Fruit fly (Drosophila melanogaster) whole organism, embryonic: ENCODE results near the gene TTLL4B.

ENCODE experiments used
- Bgb ChIP-seq: fragments of 200-800 bp; sonication (Bioruptor generic); IDR thresholded peaks from 2 replicates; pipeline ENCODE4 v1.3.6; 2022; ENCODE audit warnings: missing biosample characterization, missing genetic modification characterization; ENCODE audit not compliant: partially characterized antibody
- BtbVII ChIP-seq: fragments of 200-800 bp; sonication (Bioruptor generic); optimal IDR thresholded peaks from 3 replicates; lab custom pipeline; 2017; ENCODE audit warnings: missing biosample characterization, mild to moderate bottlenecking, missing genetic modification characterization
- CG10321 ChIP-seq: fragments of 200-800 bp; sonication (Bioruptor generic); IDR thresholded peaks from 2 replicates; pipeline ENCODE4 v1.3.6; 2022; ENCODE audit warnings: missing biosample characterization, missing genetic modification characterization
- CG12071 ChIP-seq: fragments of 200-800 bp; sonication (Bioruptor generic); optimal IDR thresholded peaks from 3 replicates; lab custom pipeline; 2018; ENCODE audit warnings: missing biosample characterization, mild to moderate bottlenecking, missing genetic modification characterization
- CG12219 ChIP-seq: fragments of 200-800 bp; sonication (Bioruptor generic); optimal IDR thresholded peaks from 3 replicates; lab custom pipeline; 2018; ENCODE audit warnings: missing biosample characterization, mild to moderate bottlenecking, missing genetic modification characterization
- CG12299 ChIP-seq: fragments of 200-800 bp; sonication (Bioruptor generic); optimal IDR thresholded peaks from 2 replicates; lab custom pipeline; 2018; ENCODE audit warnings: missing biosample characterization, mild to moderate bottlenecking, missing genetic modification characterization
- CG15073 ChIP-seq: fragments of 200-800 bp; sonication (Bioruptor generic); optimal IDR thresholded peaks from 2 replicates; lab custom pipeline; 2016; ENCODE audit warnings: missing biosample characterization, missing genetic modification characterization
- CG17802 ChIP-seq: fragments of 200-800 bp; sonication (Bioruptor generic); optimal IDR thresholded peaks from 2 replicates; lab custom pipeline; 2018; ENCODE audit warnings: missing biosample characterization, mild to moderate bottlenecking, missing genetic modification characterization, moderate library complexity
- CG2116 ChIP-seq: fragments of 200-800 bp; sonication (Bioruptor generic); optimal IDR thresholded peaks from 3 replicates; lab custom pipeline; 2018; ENCODE audit warnings: missing biosample characterization, mild to moderate bottlenecking, missing genetic modification characterization
- CG2202 ChIP-seq: fragments of 200-800 bp; sonication (Bioruptor generic); optimal IDR thresholded peaks from 2 replicates; lab custom pipeline; 2018; ENCODE audit warnings: missing biosample characterization, mild to moderate bottlenecking, missing genetic modification characterization
- CG30403 ChIP-seq: fragments of 200-800 bp; sonication (Bioruptor generic); optimal IDR thresholded peaks from 3 replicates; lab custom pipeline; 2016; ENCODE audit warnings: missing biosample characterization, missing genetic modification characterization
- CG31365 ChIP-seq: fragments of 200-800 bp; sonication (Bioruptor generic); optimal IDR thresholded peaks from 2 replicates; lab custom pipeline; 2018; ENCODE audit warnings: missing biosample characterization, mild to moderate bottlenecking, missing genetic modification characterization
- CG31388 ChIP-seq: fragments of 200-800 bp; sonication (Bioruptor generic); optimal IDR thresholded peaks from 2 replicates; lab custom pipeline; 2016; ENCODE audit warnings: missing biosample characterization, missing genetic modification characterization
- CG32532 ChIP-seq: fragments of 200-800 bp; sonication (Bioruptor generic); IDR thresholded peaks from 2 replicates; pipeline ENCODE4 v1.3.6; 2022; ENCODE audit warnings: missing biosample characterization, missing genetic modification characterization
- CG33213 ChIP-seq: fragments of 200-800 bp; sonication (Bioruptor generic); optimal IDR thresholded peaks from 3 replicates; lab custom pipeline; 2016; ENCODE audit warnings: missing biosample characterization, missing genetic modification characterization
- CG34376 ChIP-seq: fragments of 200-800 bp; sonication (Bioruptor generic); optimal IDR thresholded peaks from 2 replicates; lab custom pipeline; 2018; ENCODE audit warnings: missing biosample characterization, mild to moderate bottlenecking, missing genetic modification characterization
- CG4328 ChIP-seq: fragments of 200-800 bp; sonication (Bioruptor generic); optimal IDR thresholded peaks from 3 replicates; lab custom pipeline; 2017; ENCODE audit warnings: missing biosample characterization, missing genetic modification reagents, missing genetic modification characterization
- CG43689 ChIP-seq: fragments of 200-800 bp; sonication (Bioruptor generic); IDR thresholded peaks from 2 replicates; pipeline ENCODE4 v1.3.6; 2022; ENCODE audit warnings: missing biosample characterization, missing genetic modification characterization
- CG4404 ChIP-seq: fragments of 200-800 bp; sonication (Bioruptor generic); IDR thresholded peaks from 2 replicates; pipeline ENCODE4 v1.3.6; 2022; ENCODE audit warnings: missing biosample characterization, missing genetic modification characterization
- CG4854 ChIP-seq: fragments of 200-800 bp; sonication (Bioruptor generic); optimal IDR thresholded peaks from 2 replicates; lab custom pipeline; 2016; ENCODE audit warnings: missing biosample characterization, missing genetic modification characterization, inconsistent platforms
- CG5245 ChIP-seq: fragments of 200-800 bp; sonication (Bioruptor generic); optimal IDR thresholded peaks from 3 replicates; lab custom pipeline; 2016; ENCODE audit warnings: missing biosample characterization, missing genetic modification characterization
- CG7963 ChIP-seq: fragments of 200-800 bp; sonication (Bioruptor generic); IDR thresholded peaks from 3 replicates; pipeline ENCODE4 v1.3.6; 2022; ENCODE audit warnings: missing biosample characterization, missing genetic modification characterization; ENCODE audit not compliant: partially characterized antibody
- CG8765 ChIP-seq: fragments of 200-800 bp; sonication (Bioruptor generic); IDR thresholded peaks from 2 replicates; pipeline ENCODE4 v1.3.6; 2022; ENCODE audit warnings: missing biosample characterization, missing genetic modification characterization
- CG8924 ChIP-seq: fragments of 200-800 bp; optimal IDR thresholded peaks from 3 replicates; lab custom pipeline; 2019; ENCODE audit warnings: missing biosample characterization, mild to moderate bottlenecking, missing genetic modification characterization, moderate library complexity
- CG9932 ChIP-seq: fragments of 200-800 bp; sonication (Bioruptor generic); IDR thresholded peaks from 2 replicates; pipeline ENCODE4 v1.3.6; 2022; ENCODE audit warnings: missing biosample characterization, missing genetic modification characterization
- E2f1 ChIP-seq: fragments of 200-800 bp; sonication (Bioruptor generic); IDR thresholded peaks from 2 replicates; pipeline ENCODE4 v1.3.6; 2022; ENCODE audit warnings: missing biosample characterization, missing genetic modification characterization
- Hmx ChIP-seq: fragments of 200-800 bp; sonication (Bioruptor generic); optimal IDR thresholded peaks from 2 replicates; lab custom pipeline; 2016; ENCODE audit warnings: missing biosample characterization, missing genetic modification characterization
- Hr39 ChIP-seq: fragments of >200 bp; optimal IDR thresholded peaks from 2 replicates; lab custom pipeline; 2017
- Hr78 ChIP-seq, 2 experiments: fragments of 200-800 bp in 1 of 2; fragments of >200 bp in 1 of 2; sonication (Bioruptor generic) in 1 of 2; optimal IDR thresholded peaks; 2 replicates each; lab custom pipeline; 2017 to 2019; ENCODE audit warnings: missing biosample characterization in 2 of 2, missing genetic modification characterization in 2 of 2, mild to moderate bottlenecking in 1 of 2, moderate library complexity in 1 of 2
- MTF-1 ChIP-seq: fragments of 200-800 bp; sonication (Bioruptor generic); optimal IDR thresholded peaks from 2 replicates; lab custom pipeline; 2018; ENCODE audit warnings: missing biosample characterization, mild to moderate bottlenecking, missing genetic modification characterization, borderline replicate concordance
- Meics ChIP-seq: fragments of 200-800 bp; sonication (Bioruptor generic); optimal IDR thresholded peaks from 2 replicates; lab custom pipeline; 2017; ENCODE audit warnings: missing biosample characterization, mild to moderate bottlenecking, missing genetic modification characterization
- Mes4 ChIP-seq: fragments of 200-800 bp; sonication (Bioruptor generic); optimal IDR thresholded peaks from 2 replicates; lab custom pipeline; 2016; ENCODE audit warnings: missing biosample characterization, missing genetic modification characterization
- Pdp1 ChIP-seq, 2 experiments: fragments of 200-800 bp; sonication (Bioruptor generic); optimal IDR thresholded peaks; 3 replicates each; lab custom pipeline; 2016; ENCODE audit warnings: missing biosample characterization in 2 of 2, missing genetic modification characterization in 2 of 2, mild to moderate bottlenecking in 1 of 2, moderate library complexity in 1 of 2
- Side ChIP-seq: fragments of 200-800 bp; sonication (Bioruptor generic); optimal IDR thresholded peaks from 2 replicates; lab custom pipeline; 2016; ENCODE audit warnings: missing biosample characterization, missing genetic modification characterization
- ara ChIP-seq: fragments of 200-800 bp; sonication (Bioruptor generic); IDR thresholded peaks from 2 replicates; pipeline ENCODE4 v1.3.6; 2022; ENCODE audit warnings: missing biosample characterization, missing genetic modification characterization
- caup ChIP-seq: fragments of 200-800 bp; sonication (Bioruptor generic); optimal IDR thresholded peaks from 3 replicates; lab custom pipeline; 2017; ENCODE audit warnings: missing biosample characterization, mild to moderate bottlenecking, missing genetic modification characterization, moderate library complexity; ENCODE audit not compliant: severe bottlenecking
- dimm ChIP-seq: fragments of 200-800 bp; sonication (Bioruptor generic); IDR thresholded peaks from 2 replicates; pipeline ENCODE4 v1.3.6; 2022; ENCODE audit warnings: missing biosample characterization, missing genetic modification characterization
- fd96Cb ChIP-seq: fragments of 200-800 bp; sonication (Bioruptor generic); optimal IDR thresholded peaks from 2 replicates; lab custom pipeline; 2018; ENCODE audit warnings: missing biosample characterization, mild to moderate bottlenecking, missing genetic modification characterization, moderate library complexity
- ftz-f1 ChIP-seq: fragments of 200-800 bp; sonication (Bioruptor generic); optimal IDR thresholded peaks from 2 replicates; lab custom pipeline; 2016; ENCODE audit warnings: missing biosample characterization, missing genetic modification characterization
- grn ChIP-seq: fragments of 200-800 bp; sonication (Bioruptor generic); optimal IDR thresholded peaks from 3 replicates; lab custom pipeline; 2017; ENCODE audit warnings: missing biosample characterization, missing genetic modification characterization
- ham ChIP-seq: fragments of 200-800 bp; sonication (Bioruptor generic); IDR thresholded peaks from 2 replicates; pipeline ENCODE4 v1.3.6; 2022; ENCODE audit warnings: missing biosample characterization, missing genetic modification characterization
- her ChIP-seq: fragments of 200-800 bp; sonication (Bioruptor generic); optimal IDR thresholded peaks from 2 replicates; lab custom pipeline; 2016; ENCODE audit warnings: missing biosample characterization, missing genetic modification characterization
- jumu ChIP-seq: fragments of 200-800 bp; sonication (Bioruptor generic); optimal IDR thresholded peaks from 3 replicates; lab custom pipeline; 2016; ENCODE audit warnings: missing biosample characterization, missing genetic modification characterization
- kay ChIP-seq: fragments of 200-800 bp; sonication (Bioruptor generic); optimal IDR thresholded peaks from 2 replicates; lab custom pipeline; 2016; ENCODE audit warnings: missing biosample characterization, missing genetic modification characterization
- oc ChIP-seq: fragments of 200-800 bp; sonication (Bioruptor generic); optimal IDR thresholded peaks from 2 replicates; lab custom pipeline; 2018; ENCODE audit warnings: missing biosample characterization, mild to moderate bottlenecking, missing genetic modification characterization, moderate library complexity
- sens ChIP-seq: fragments of 200-800 bp; sonication (Bioruptor generic); peaks from one replicate; lab custom pipeline; 2016; ENCODE audit warnings: missing biosample characterization, missing genetic modification characterization
- sr ChIP-seq: fragments of 200-800 bp; sonication (Bioruptor generic); IDR thresholded peaks from 3 replicates; pipeline ENCODE4 v1.3.6; 2022; ENCODE audit warnings: missing biosample characterization, missing genetic modification characterization
- stc ChIP-seq: fragments of 200-800 bp; sonication (Bioruptor generic); IDR thresholded peaks from 2 replicates; pipeline ENCODE4 v1.3.6; 2022; ENCODE audit warnings: missing biosample characterization, missing genetic modification characterization
- twi ChIP-seq: fragments of 200-800 bp; optimal IDR thresholded peaks from 2 replicates; lab custom pipeline; 2019; ENCODE audit warnings: missing biosample characterization, mild to moderate bottlenecking, missing genetic modification characterization, moderate library complexity
- zen2 ChIP-seq: fragments of 200-800 bp; sonication (Bioruptor generic); IDR thresholded peaks from 3 replicates; pipeline ENCODE4 v1.3.6; 2022; ENCODE audit warnings: missing biosample characterization, missing genetic modification characterization; ENCODE audit not compliant: partially characterized antibody
- zf30C ChIP-seq: fragments of 200-800 bp; sonication (Bioruptor generic); optimal IDR thresholded peaks from 3 replicates; lab custom pipeline; 2018; ENCODE audit warnings: missing biosample characterization, mild to moderate bottlenecking, missing genetic modification characterization

Gene TTLL4B

dm6 chr2L:3813255-3813875 is 49.1 kb upstream of the TTLL4B start, which contains the start of gene CG3407 (continued):
- TF ChIP-seq CG12219 (no peak), CG8924 (peak; percentile 48), CG30403 (peak; percentile 62), CG10321 (GFP tag; lab: Robert Waterston, UW) (no peak), twi (peak; percentile 54), Hr78 (GFP tag; optimal IDR thresholded peaks at IDR 0.05; lab: Kevin White, UChicago) (no peak), CG34376 (no peak), CG12071 (GFP tag; lab: Kevin White, UChicago) (no peak), CG4404 (GFP tag; lab: Robert Waterston, UW) (no peak), ham (GFP tag; lab: Robert Waterston, UW) (no peak), Pdp1 (GFP tag; optimal IDR thresholded peaks at IDR 0.05; lab: Kevin White, UChicago) (peak in 1 of 2 experiments; percentile 49), sens (GFP tag; lab: Kevin White, UChicago) (peak; percentile 76), E2f1 (no peak), dimm (GFP tag; lab: Robert Waterston, UW) (no peak), caup (no peak), Side (GFP tag; lab: Kevin White, UChicago) (peak; percentile 22), CG12299 (tag; lab: Kevin White, UChicago) (no peak), MTF-1 (GFP tag; lab: Kevin White, UChicago) (no peak), ftz-f1 (peak; percentile 51), CG2202 (tag; lab: Kevin White, UChicago) (no peak), jumu (GFP tag; lab: Kevin White, UChicago) (peak; percentile 56), CG31388 (no peak), BtbVII (GFP tag; lab: Kevin White, UChicago) (no peak), Bgb (GFP tag; lab: Robert Waterston, UW) (peak; percentile 82), CG9932 (peak; percentile 83), stc (no peak; the same call in 1 of the 2 replicates), sr (GFP tag; lab: Robert Waterston, UW) (no peak), CG17802 (no peak), CG43689 (GFP tag; lab: Robert Waterston, UW) (no peak), CG4854 (GFP tag; lab: Kevin White, UChicago) (no peak), Meics (GFP tag; lab: Kevin White, UChicago) (no peak), CG33213 (peak; percentile 61), oc (tag; lab: Kevin White, UChicago) (peak; percentile 31), kay (GFP tag; lab: Kevin White, UChicago) (peak; percentile 25), Mes4 (no peak), her (GFP tag; lab: Kevin White, UChicago) (peak; percentile 61), CG5245 (GFP tag; lab: Kevin White, UChicago) (no peak), CG7963 (peak; percentile 64), CG31365 (tag; lab: Kevin White, UChicago) (peak; percentile 99), Hr39 (no peak), CG32532 (GFP tag; lab: Robert Waterston, UW) (0 out of 2 replicates have a peak, but pooled peaks have one; percentile 36), fd96Cb (tag; lab: Kevin White, UChicago) (no peak), CG8765 (GFP tag; lab: Robert Waterston, UW) (no peak), CG4328 (GFP tag; lab: Kevin White, UChicago) (no peak), zen2 (GFP tag; lab: Robert Waterston, UW) (no peak; the same call in 2 of the 3 replicates), ara (GFP tag; lab: Robert Waterston, UW) (no peak), zf30C (GFP tag; lab: Kevin White, UChicago) (no peak), Hmx (GFP tag; lab: Kevin White, UChicago) (no peak), grn (GFP tag; lab: Kevin White, UChicago) (no peak), CG2116 (peak; percentile 78), CG15073 (GFP tag; lab: Kevin White, UChicago) (no peak)
